Fruit fly (Drosophila melanogaster): ENCODE results near the gene CG7878.

CG7878 gene

dm6 chr3R:8152578-8153191 is 30.2 kb downstream of the CG7878 start:
- TF ChIP-seq CG7368 (GFP tag; optimal IDR thresholded peaks at IDR 0.05) (no peak), CG1621 (tag; optimal IDR thresholded peaks at IDR 0.05) (no peak), eg (GFP tag; IDR thresholded peaks at IDR 0.05) (no peak), Gug (GFP tag; IDR thresholded peaks at IDR 0.05) (no peak), dac (GFP tag; optimal IDR thresholded peaks at IDR 0.05) (no peak), CG11902 (GFP tag; optimal IDR thresholded peaks at IDR 0.05) (no peak), CG15336 (GFP tag; IDR thresholded peaks at IDR 0.05) (no peak), lz (GFP tag; optimal IDR thresholded peaks at IDR 0.05) (no peak), CG10631 (GFP tag; optimal IDR thresholded peaks at IDR 0.05) (no peak), CG16779 (tag; optimal IDR thresholded peaks at IDR 0.05) (no peak), dsx (GFP tag; optimal IDR thresholded peaks at IDR 0.05; ENCODE audit: poor library complexity, severe bottlenecking) (no peak), OdsH (GFP tag; optimal IDR thresholded peaks at IDR 0.05) (no peak), salr (GFP tag; optimal IDR thresholded peaks at IDR 0.05) (no peak), ss (GFP tag; optimal IDR thresholded peaks at IDR 0.05) (no peak)

DNA sequence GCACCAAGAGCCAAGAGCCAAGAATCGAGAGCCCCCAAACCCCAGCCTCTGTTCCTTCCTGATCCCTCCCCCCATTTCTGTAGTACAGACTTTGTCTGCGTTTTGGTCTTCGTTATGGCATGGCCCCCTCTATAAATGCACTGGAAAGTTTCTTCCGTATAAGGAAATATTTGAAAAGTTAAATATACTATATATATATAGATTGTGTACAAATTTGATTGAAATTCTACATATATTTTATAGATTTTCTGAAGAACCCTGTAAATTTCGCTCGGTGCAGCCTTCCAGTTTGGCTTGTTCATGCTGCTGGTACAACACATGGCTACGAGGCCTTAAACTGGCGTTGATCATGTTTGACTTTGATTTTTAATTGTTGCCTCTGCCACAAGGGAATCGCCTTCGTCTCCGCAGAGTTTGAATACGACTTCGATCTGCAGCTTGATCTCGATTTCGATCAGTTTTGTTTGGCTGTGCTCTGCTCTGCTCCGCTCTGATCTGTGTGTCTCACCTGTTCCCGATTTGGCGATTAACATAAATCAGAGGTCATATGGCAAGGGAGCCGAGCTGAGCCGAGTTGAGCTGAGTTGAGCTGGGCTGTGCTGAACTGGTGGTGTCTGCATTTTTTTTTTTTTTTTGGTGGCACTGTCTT is 31.6 kb downstream of the CG7878 start:
- TF ChIP-seq Met (GFP tag; optimal IDR thresholded peaks at IDR 0.05) (peak; percentile 61), svp (GFP tag) (peak; percentile 77), CG10631 (GFP tag; optimal IDR thresholded peaks at IDR 0.05) (peak; percentile 75), CG1621 (tag; optimal IDR thresholded peaks at IDR 0.05) (peak; percentile 0), CG8319 (GFP tag; optimal IDR thresholded peaks at IDR 0.05) (peak; percentile 8), CG15336 (GFP tag; IDR thresholded peaks at IDR 0.05) (peak; percentile 69), Lpt (GFP tag; optimal IDR thresholded peaks at IDR 0.05) (peak; percentile 16), CG6854 (GFP tag; optimal IDR thresholded peaks at IDR 0.05) (no peak), CG6808 (GFP tag; optimal IDR thresholded peaks at IDR 0.05) (peak; percentile 47), Hr38 (GFP tag; optimal IDR thresholded peaks at IDR 0.05) (no peak), Ets96B (tag; optimal IDR thresholded peaks at IDR 0.05) (peak; percentile 80), fkh (GFP tag; optimal IDR thresholded peaks at IDR 0.05) (no peak), esn (GFP tag; optimal IDR thresholded peaks at IDR 0.05) (peak; percentile 78), Hr39 (GFP tag; optimal IDR thresholded peaks at IDR 0.05) (peak; percentile 36), CG8119 (GFP tag; IDR thresholded peaks at IDR 0.05) (peak; percentile 64), CG3032 (tag; optimal IDR thresholded peaks at IDR 0.05) (peak; percentile 78), vri (GFP tag; optimal IDR thresholded peaks at IDR 0.05) (peak; percentile 58), Blimp-1 (GFP tag; optimal IDR thresholded peaks at IDR 0.05) (peak; percentile 46), Gug (GFP tag; IDR thresholded peaks at IDR 0.05) (peak; percentile 26; the same call in 1 of the 2 replicates), pdm3 (GFP tag; optimal IDR thresholded peaks at IDR 0.05) (peak; percentile 20), CG11902 (GFP tag; optimal IDR thresholded peaks at IDR 0.05) (peak; percentile 1), Ets21C (GFP tag; optimal IDR thresholded peaks at IDR 0.05) (no peak), CG6276 (GFP tag; optimal IDR thresholded peaks at IDR 0.05) (peak; percentile 44), Smox (GFP tag; optimal IDR thresholded peaks at IDR 0.05) (peak; percentile 64), Sox14 (GFP tag; optimal IDR thresholded peaks at IDR 0.05) (peak; percentile 39), CG11294 (GFP tag; IDR thresholded peaks at IDR 0.05) (peak; percentile 50; the same call in 1 of the 2 replicates), dsx (GFP tag; optimal IDR thresholded peaks at IDR 0.05; ENCODE audit: poor library complexity, severe bottlenecking) (peak; percentile 88), CG11762 (GFP tag; optimal IDR thresholded peaks at IDR 0.05; ENCODE audit: insufficient read depth) (no peak), CG34406 (GFP tag; optimal IDR thresholded peaks at IDR 0.05) (peak; percentile 49), salr (GFP tag; optimal IDR thresholded peaks at IDR 0.05) (peak; percentile 20 to 45), CG7368 (GFP tag; optimal IDR thresholded peaks at IDR 0.05) (peak; percentile 42), CG9139 (GFP tag; optimal IDR thresholded peaks at IDR 0.05) (peak; percentile 39), dac (GFP tag; optimal IDR thresholded peaks at IDR 0.05) (no peak), Eip78C (GFP tag) (peak; percentile 88), CG8632 (GFP tag; optimal IDR thresholded peaks at IDR 0.05) (peak; percentile 54), CG6163 (GFP tag; IDR thresholded peaks at IDR 0.05) (peak; percentile 85), cyc (GFP tag; optimal IDR thresholded peaks at IDR 0.05) (peak; percentile 43), CG4318 (GFP tag; optimal IDR thresholded peaks at IDR 0.05) (no peak), Sox102F (GFP tag; optimal IDR thresholded peaks at IDR 0.05) (peak; percentile 52), achi (GFP tag; optimal IDR thresholded peaks at IDR 0.05) (peak; percentile 71), Eip93F (GFP tag; optimal IDR thresholded peaks at IDR 0.05) (peak; percentile 62), Sox15 (GFP tag; optimal IDR thresholded peaks at IDR 0.05) (no peak)
